Worm (Caenorhabditis elegans) whole organism, late embryonic: Measurements from ENCODE around the gene F13H10.5.

ENCODE experiments used
- T23F11.4 ChIP-seq: fragments of 200-800 bp; sonication (Bioruptor generic); optimal IDR thresholded peaks from 2 replicates; lab custom pipeline; 2018; ENCODE audit warnings: mild to moderate bottlenecking, missing genetic modification characterization, missing compliant biosample characterization
- Y22D7AL.16 ChIP-seq: sonication (generic microtip); optimal IDR thresholded peaks from 2 replicates; lab custom pipeline; 2016; ENCODE audit warnings: missing genetic modification characterization, missing compliant biosample characterization
- ceh-14 ChIP-seq: sonication (generic microtip); optimal IDR thresholded peaks from 2 replicates; lab custom pipeline; 2016; ENCODE audit warnings: missing genotype, missing genetic modification characterization, missing compliant biosample characterization
- ceh-22 ChIP-seq: sonication (generic microtip); optimal IDR thresholded peaks from 2 replicates; lab custom pipeline; 2017; ENCODE audit warnings: missing biosample characterization, missing genetic modification characterization
- ceh-30 ChIP-seq: fragments of 150-350 bp; optimal IDR thresholded peaks from 2 replicates; lab custom pipeline; 2014; ENCODE audit warnings: missing biosample characterization, missing genetic modification characterization
- ceh-31 ChIP-seq: sonication (generic microtip); optimal IDR thresholded peaks from 2 replicates; lab custom pipeline; 2016; ENCODE audit warnings: missing genetic modification characterization, missing compliant biosample characterization
- ceh-34 ChIP-seq: sonication (generic microtip); optimal IDR thresholded peaks from 2 replicates; lab custom pipeline; 2016; ENCODE audit warnings: mild to moderate bottlenecking, missing genetic modification characterization, missing compliant biosample characterization
- ceh-45 ChIP-seq: fragments of 200-800 bp; sonication (Bioruptor generic); IDR thresholded peaks from 2 replicates; pipeline ENCODE4 v1.3.6; 2022; ENCODE audit warnings: missing genetic modification reagents, missing genetic modification characterization, missing compliant biosample characterization
- ceh-48 ChIP-seq: sonication (generic microtip); optimal IDR thresholded peaks from 2 replicates; lab custom pipeline; 2016; ENCODE audit warnings: missing genetic modification characterization, inconsistent platforms, missing compliant biosample characterization
- ceh-9 ChIP-seq: sonication (generic microtip); optimal IDR thresholded peaks from 2 replicates; lab custom pipeline; 2016; ENCODE audit warnings: mild to moderate bottlenecking, missing genetic modification characterization, inconsistent platforms, missing compliant biosample characterization
- che-1 ChIP-seq: sonication (generic microtip); optimal IDR thresholded peaks from 2 replicates; lab custom pipeline; 2016; ENCODE audit warnings: mild to moderate bottlenecking, missing genetic modification characterization, missing compliant biosample characterization
- elt-4 ChIP-seq: sonication (generic microtip); optimal IDR thresholded peaks from 2 replicates; lab custom pipeline; 2016; ENCODE audit warnings: missing genetic modification characterization, missing compliant biosample characterization
- fax-1 ChIP-seq: sonication (generic microtip); optimal IDR thresholded peaks from 2 replicates; lab custom pipeline; 2016; ENCODE audit warnings: missing genotype, missing genetic modification characterization, missing compliant biosample characterization
- fkh-10 ChIP-seq: fragments of 150-350 bp; optimal IDR thresholded peaks from 2 replicates; lab custom pipeline; 2014; ENCODE audit warnings: missing biosample characterization, missing genetic modification reagents, missing genetic modification characterization
- fkh-6 ChIP-seq: sonication (generic microtip); optimal IDR thresholded peaks from 2 replicates; lab custom pipeline; 2016; ENCODE audit warnings: missing genetic modification characterization, missing compliant biosample characterization
- hlh-30 ChIP-seq: sonication (generic microtip); optimal IDR thresholded peaks from 2 replicates; lab custom pipeline; 2017; ENCODE audit warnings: antibody characterized with exemption, missing genetic modification characterization, missing compliant biosample characterization; ENCODE audit not compliant: insufficient read depth
- madf-2 ChIP-seq: sonication (generic microtip); optimal IDR thresholded peaks from 2 replicates; lab custom pipeline; 2017; ENCODE audit warnings: missing genetic modification characterization, missing compliant biosample characterization
- nhr-11 ChIP-seq: fragments of 150-350 bp; optimal IDR thresholded peaks from 2 replicates; lab custom pipeline; 2014; ENCODE audit warnings: missing biosample characterization, missing genetic modification characterization
- npax-4 ChIP-seq: sonication (generic microtip); optimal IDR thresholded peaks from 2 replicates; lab custom pipeline; 2016; ENCODE audit warnings: missing genetic modification characterization, missing compliant biosample characterization
- pag-3 ChIP-seq: sonication (generic microtip); optimal IDR thresholded peaks from 2 replicates; lab custom pipeline; 2016; ENCODE audit warnings: missing compliant biosample characterization, missing genetic modification characterization, borderline replicate concordance
- pat-9 ChIP-seq: fragments of 200-800 bp; sonication (Bioruptor generic); optimal IDR thresholded peaks from 2 replicates; lab custom pipeline; 2018; ENCODE audit warnings: mild to moderate bottlenecking, missing genetic modification characterization, moderate library complexity, missing compliant biosample characterization
- pha-4 ChIP-seq: fragments of 150-350 bp; optimal IDR thresholded peaks from 2 replicates; lab custom pipeline; 2018; ENCODE audit warnings: missing biosample characterization, missing genetic modification reagents, missing genetic modification characterization
- pqm-1 ChIP-seq: sonication (generic microtip); optimal IDR thresholded peaks from 2 replicates; lab custom pipeline; 2016; ENCODE audit warnings: missing genetic modification characterization, missing compliant biosample characterization
- ref-2 ChIP-seq: sonication (generic microtip); optimal IDR thresholded peaks from 2 replicates; lab custom pipeline; 2016; ENCODE audit warnings: missing genetic modification characterization, missing compliant biosample characterization
- syd-9 ChIP-seq: sonication (generic microtip); optimal IDR thresholded peaks from 2 replicates; lab custom pipeline; 2016; ENCODE audit warnings: mild to moderate bottlenecking, missing genetic modification characterization, moderate library complexity, missing compliant biosample characterization
- tbx-2 ChIP-seq: sonication (generic microtip); optimal IDR thresholded peaks from 2 replicates; lab custom pipeline; 2016; ENCODE audit warnings: missing genetic modification characterization, missing compliant biosample characterization
- tbx-7 ChIP-seq: sonication (generic microtip); optimal IDR thresholded peaks from 2 replicates; lab custom pipeline; 2016; ENCODE audit warnings: missing genotype, missing genetic modification characterization, missing compliant biosample characterization
- ttx-3 ChIP-seq: sonication (generic microtip); optimal IDR thresholded peaks from 2 replicates; lab custom pipeline; 2016; ENCODE audit warnings: missing genetic modification reagents, missing genetic modification characterization, missing compliant biosample characterization
- unc-42 ChIP-seq: sonication (generic microtip); optimal IDR thresholded peaks from 2 replicates; lab custom pipeline; 2016; ENCODE audit warnings: missing genotype, missing genetic modification characterization, missing compliant biosample characterization
- ztf-16 ChIP-seq: sonication (generic microtip); optimal IDR thresholded peaks from 2 replicates; lab custom pipeline; 2017; ENCODE audit warnings: missing genetic modification characterization, missing compliant biosample characterization

The F13H10.5 gene

DNA sequence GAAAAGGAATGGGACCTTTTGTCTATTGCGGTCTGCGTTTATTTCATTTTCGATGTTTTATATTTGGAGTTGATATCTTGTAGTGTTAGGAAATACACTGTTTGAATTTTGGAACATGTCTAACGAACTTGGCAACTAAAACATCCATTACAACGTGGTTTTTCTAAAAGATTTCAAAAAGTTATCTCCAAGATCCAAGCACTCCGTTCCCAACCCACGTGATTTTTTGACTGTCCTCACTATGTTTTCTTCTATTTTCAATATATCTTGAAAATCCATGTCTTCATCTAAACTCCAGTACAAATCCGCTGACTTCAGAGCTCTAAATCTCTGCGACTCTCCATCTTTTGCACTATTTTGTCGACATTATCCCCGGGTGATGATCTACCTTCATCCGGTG, 10.8 kb downstream of the F13H10.5 start, which contains the start of gene F13H10.9:
F13H10.9 (plus strand) TSS at position 301 of the 400 bp plus-strand sequence.
- TF ChIP-seq fax-1: no peak
- no peak for TF ChIP-seq fkh-6 (tag; lab: Kevin White, UChicago)
- no peak for TF ChIP-seq ceh-34 (tag; lab: Kevin White, UChicago)
- TF ChIP-seq tbx-7 (tag; lab: Kevin White, UChicago): no peak
- no peak for TF ChIP-seq ceh-22 (tag; lab: Kevin White, UChicago)
- TF ChIP-seq nhr-11 (tag; lab: Kevin White, UChicago): no peak
- TF ChIP-seq syd-9: no peak
- no peak for TF ChIP-seq ceh-9 (tag; lab: Kevin White, UChicago)
- no peak for TF ChIP-seq madf-2 (tag; lab: Kevin White, UChicago)
- no peak for TF ChIP-seq pqm-1
- no peak for TF ChIP-seq unc-42 (tag; lab: Kevin White, UChicago)
- TF ChIP-seq ceh-45 (GFP tag; lab: Robert Waterston, UW): no peak
- no peak for TF ChIP-seq npax-4 (tag; lab: Kevin White, UChicago)
- TF ChIP-seq, all 69 proteins: peak for 0

ce11 chrIV:11004273-11004672, 13.5 kb downstream of the F13H10.5 start, which contains the start of gene F13H10.1:
Gene F13H10.1, plus strand, starts transcription at chrIV:11004573.
- TF ChIP-seq T23F11.4 (GFP tag; lab: Kevin White, UChicago): no peak
- no peak for TF ChIP-seq elt-4
- TF ChIP-seq tbx-2 (tag; lab: Kevin White, UChicago): no peak
- TF ChIP-seq tbx-7 (tag; lab: Kevin White, UChicago): no peak
- no peak for TF ChIP-seq pqm-1
- no peak for TF ChIP-seq ref-2
- no peak for TF ChIP-seq ceh-48
- TF ChIP-seq ceh-9 (tag; lab: Kevin White, UChicago): no peak
- no peak for TF ChIP-seq ceh-30
- TF ChIP-seq ttx-3 (tag; lab: Kevin White, UChicago): no peak
- TF ChIP-seq pat-9 (tag; lab: Kevin White, UChicago): no peak

- TF ChIP-seq ceh-30: no peak
- peak; percentile 69 for TF ChIP-seq ceh-34 (tag; lab: Kevin White, UChicago)
Measured at ce11 chrIV:11006383-11006782, 15.6 kb downstream of the F13H10.5 start.

DNA sequence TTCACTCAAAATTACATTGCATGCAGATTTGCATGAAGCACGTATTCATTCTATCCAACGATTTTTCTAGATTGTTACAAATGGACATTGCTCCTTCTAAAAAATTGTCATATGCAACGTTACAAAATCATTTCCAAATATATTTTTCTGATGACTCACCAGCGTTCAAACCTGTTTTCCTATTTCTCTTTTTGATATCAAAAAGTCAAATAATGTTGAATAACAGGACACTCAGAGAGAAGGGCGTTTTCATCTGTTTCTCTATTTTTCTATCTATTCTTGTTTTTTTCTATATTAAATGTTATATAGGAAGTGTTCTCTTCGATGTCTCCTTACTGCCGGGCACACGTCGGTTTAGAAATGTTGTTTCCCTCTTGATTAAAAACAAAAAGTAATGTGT, 16.1 kb downstream of the F13H10.5 start:
- TF ChIP-seq ceh-14: no peak
- no peak for TF ChIP-seq pha-4 (tag; lab: Kevin White, UChicago)

DNA sequence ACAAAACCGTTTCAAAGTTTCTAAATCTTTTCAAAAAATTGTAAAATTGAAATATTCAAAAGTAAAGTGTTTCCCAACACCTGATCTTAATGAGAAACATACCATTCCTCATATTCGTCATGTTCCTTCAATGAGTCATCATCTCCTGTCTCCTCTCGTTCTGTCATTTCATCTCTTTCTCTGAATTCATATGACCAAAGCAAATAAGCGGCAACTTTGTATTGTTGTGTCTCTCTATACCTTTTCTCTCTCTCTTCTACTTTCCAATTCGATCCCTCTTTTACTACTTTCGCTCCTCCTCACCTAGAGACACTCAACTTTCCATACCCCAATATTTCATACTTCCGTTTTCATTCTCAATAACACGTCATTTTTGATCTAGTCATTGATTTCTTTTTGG, 17.5 kb downstream of the F13H10.5 start:
- no peak for TF ChIP-seq fkh-10 (GFP tag; lab: Kevin White, UChicago)
- TF ChIP-seq hlh-30 (tag; lab: Kevin White, UChicago): peak; percentile 20

DNA sequence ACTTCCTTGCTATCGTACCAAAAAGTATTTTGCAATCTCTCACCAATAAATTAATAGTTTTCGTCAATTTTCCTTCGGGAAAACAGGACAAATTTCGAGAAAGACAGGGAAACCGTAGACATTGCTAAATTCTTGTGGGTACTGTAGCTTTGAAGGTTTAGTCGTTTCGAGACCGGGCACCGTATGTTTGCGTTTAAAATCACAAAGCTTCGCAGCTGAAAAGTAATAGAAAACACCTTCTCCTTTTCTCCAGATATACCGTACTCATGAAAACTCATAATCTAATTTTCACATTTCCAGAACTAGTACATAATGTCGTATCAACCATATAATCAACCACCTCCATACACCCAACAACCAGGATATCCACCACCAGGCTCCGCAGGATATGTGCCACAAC, 18.2 kb downstream of the F13H10.5 start, which contains the start of gene F13H10.6:
F13H10.6 (plus strand) TSS at position 301 of the 400 bp plus-strand sequence.
- TF ChIP-seq che-1 (tag; lab: Kevin White, UChicago): no peak
- TF ChIP-seq fkh-10 (GFP tag; lab: Kevin White, UChicago): no peak
- TF ChIP-seq pag-3 (tag; lab: Kevin White, UChicago): no peak
- no peak for TF ChIP-seq Y22D7AL.16 (tag; lab: Kevin White, UChicago)
- TF ChIP-seq syd-9: no peak
- TF ChIP-seq fax-1: no peak
- TF ChIP-seq ceh-48: no peak
- TF ChIP-seq, all 69 proteins: peak for 0

DNA sequence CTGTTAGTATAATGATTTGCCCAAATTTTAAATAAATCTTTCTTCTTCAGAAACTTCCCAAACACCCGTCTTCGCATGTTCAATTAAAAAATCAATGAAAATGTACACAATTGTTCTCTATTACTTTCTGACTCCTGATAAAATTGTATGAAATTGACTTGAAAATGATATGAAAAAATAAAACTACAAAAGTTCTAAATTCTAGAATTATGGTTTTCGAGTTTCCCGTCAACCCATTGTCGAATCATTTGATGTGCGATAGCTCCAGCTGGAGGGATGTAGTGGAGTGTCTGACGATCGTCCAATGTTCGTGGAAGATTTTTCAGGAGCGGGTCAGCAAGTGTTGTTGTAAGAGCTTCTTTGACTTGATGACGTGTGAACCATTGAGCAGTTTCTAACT, 19.1 kb downstream of the F13H10.5 start:
- no peak for TF ChIP-seq ceh-31 (tag; lab: Kevin White, UChicago)
- TF ChIP-seq ztf-16 (tag; lab: Kevin White, UChicago): no peak
- no peak for TF ChIP-seq nhr-11 (tag; lab: Kevin White, UChicago)
- no peak for TF ChIP-seq madf-2 (tag; lab: Kevin White, UChicago)
